Worm (Caenorhabditis elegans) whole organism, L3 larva: ENCODE measurements around the gene F14E5.2.

Source experiments
- ceh-82 ChIP-seq: fragments of 150-350 bp; optimal IDR thresholded peaks from 2 replicates; lab custom pipeline; 2014; ENCODE audit warnings: missing biosample characterization, missing genetic modification characterization
- ceh-9 ChIP-seq: sonication (generic microtip); optimal IDR thresholded peaks from 2 replicates; lab custom pipeline; 2018; ENCODE audit warnings: missing biosample characterization, missing genetic modification characterization
- egl-27 ChIP-seq: sonication (generic microtip); optimal IDR thresholded peaks from 4 replicates; lab custom pipeline; 2017; ENCODE audit warnings: missing biosample characterization, missing genetic modification reagents, missing genetic modification characterization
- elt-3 ChIP-seq, 3 experiments: fragments of 150-350 bp in 1 of 3; sonication (generic microtip) in 2 of 3; optimal IDR thresholded peaks; 2 replicates in 2 of 3; 4 replicates in 1 of 3; lab custom pipeline; 2014 to 2017; ENCODE audit warnings: missing biosample characterization in 3 of 3, missing genetic modification characterization in 3 of 3
- fkh-10 ChIP-seq: sonication (generic microtip); optimal IDR thresholded peaks from 2 replicates; lab custom pipeline; 2017; ENCODE audit warnings: missing biosample characterization, missing genetic modification reagents, missing genetic modification characterization
- lin-39 ChIP-seq: fragments of 150-350 bp; optimal IDR thresholded peaks from 2 replicates; lab custom pipeline; 2018; ENCODE audit warnings: missing biosample characterization, missing genetic modification reagents, missing genetic modification characterization
- mdl-1 ChIP-seq: fragments of 150-350 bp; optimal IDR thresholded peaks from 2 replicates; lab custom pipeline; 2014; ENCODE audit warnings: missing biosample characterization, missing genetic modification characterization
- nhr-23 ChIP-seq: fragments of 150-350 bp; optimal IDR thresholded peaks from 2 replicates; lab custom pipeline; 2014; ENCODE audit warnings: missing biosample characterization, missing genetic modification reagents, missing genetic modification characterization
- nhr-237 ChIP-seq: fragments of 150-350 bp; optimal IDR thresholded peaks from 2 replicates; lab custom pipeline; 2014; ENCODE audit warnings: missing biosample characterization, missing genetic modification characterization
- skn-1 ChIP-seq: fragments of 150-350 bp; optimal IDR thresholded peaks from 2 replicates; lab custom pipeline; 2014; ENCODE audit warnings: missing biosample characterization, missing genetic modification characterization
- snpc-4 ChIP-seq: fragments of 150-350 bp; optimal IDR thresholded peaks from 2 replicates; lab custom pipeline; 2014; ENCODE audit warnings: missing biosample characterization, missing genetic modification characterization
- unc-62 ChIP-seq: fragments of 150-350 bp; sonication (generic microtip); optimal IDR thresholded peaks from 4 replicates; lab custom pipeline; 2014; ENCODE audit warnings: missing biosample characterization, missing genetic modification reagents, missing genetic modification characterization
- zag-1 ChIP-seq: fragments of 150-350 bp; optimal IDR thresholded peaks from 2 replicates; lab custom pipeline; 2014; ENCODE audit warnings: missing biosample characterization, missing genetic modification characterization
- ztf-11 ChIP-seq: fragments of 150-350 bp; optimal IDR thresholded peaks from 2 replicates; lab custom pipeline; 2014; ENCODE audit warnings: missing biosample characterization, missing genetic modification characterization

DNA sequence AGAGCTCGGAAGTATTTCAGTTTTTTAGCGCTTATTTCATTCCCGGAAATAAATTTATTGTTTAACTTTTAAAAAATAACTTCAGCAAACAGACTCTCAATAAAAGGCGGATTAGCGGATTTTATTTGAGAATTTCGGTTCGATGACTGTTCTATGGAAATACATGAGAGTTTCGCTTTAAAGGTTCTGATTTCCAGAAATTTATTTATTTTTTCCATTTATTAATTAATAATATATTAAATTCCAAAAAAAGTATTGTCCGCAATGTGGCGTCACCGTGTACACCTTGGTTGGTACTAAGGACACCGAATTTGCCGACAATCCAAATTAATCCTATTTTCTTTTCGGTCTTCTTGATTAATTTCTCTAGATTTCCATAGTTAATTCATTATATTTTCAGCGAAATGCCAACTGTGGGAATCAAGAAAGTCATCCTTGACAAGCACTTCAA is 35.8 kb upstream of the F14E5.2 start, which contains the start of gene fars-3:
- TF ChIP-seq mdl-1: no peak
- TF ChIP-seq nhr-237 (tag; lab: Kevin White, UChicago): no peak
- TF ChIP-seq fkh-10: no peak
- no peak for TF ChIP-seq snpc-4 (tag; lab: Kevin White, UChicago)
- no peak for TF ChIP-seq zag-1 (tag; lab: Kevin White, UChicago)
- no peak for TF ChIP-seq unc-62 (GFP tag; lab: Kevin White, UChicago)
- TF ChIP-seq nhr-23 (tag; lab: Kevin White, UChicago): peak; percentile 52
- TF ChIP-seq skn-1 (tag; lab: Kevin White, UChicago): no peak
- TF ChIP-seq lin-39 (tag; lab: Kevin White, UChicago): no peak
- TF ChIP-seq ceh-9 (tag; lab: Kevin White, UChicago): no peak
- no peak for TF ChIP-seq ztf-11 (tag; lab: Kevin White, UChicago)
- no peak for TF ChIP-seq ceh-82 (tag; lab: Kevin White, UChicago)
- TF ChIP-seq elt-3 (tag; optimal IDR thresholded peaks at IDR 0.05; lab: Kevin White, UChicago): no peak
- no peak for TF ChIP-seq egl-27 (tag; lab: Kevin White, UChicago)
